Fruit fly (Drosophila melanogaster): ENCODE measurements around the gene bam.
A peak's percentile ranks its signal among the peaks of the same experiment; 100 is the strongest.

Gene bam

dm6 chr3R:25215123-25215522 is 29.8 kb downstream of the bam start, which contains the start of gene Saysd1 (continued):
- TF ChIP-seq CG18764 (GFP tag; optimal IDR thresholded peaks at IDR 0.05) (no peak), CG30020 (tag; optimal IDR thresholded peaks at IDR 0.05) (no peak), Fer2 (tag; optimal IDR thresholded peaks at IDR 0.05) (no peak), B-H1 (GFP tag; IDR thresholded peaks at IDR 0.05) (no peak), sc (optimal IDR thresholded peaks at IDR 0.05) (no peak), sc (GFP tag; optimal IDR thresholded peaks at IDR 0.05) (no peak), al (GFP tag; IDR thresholded peaks at IDR 0.05) (no peak), CG2678 (tag; optimal IDR thresholded peaks at IDR 0.05) (no peak), MTF-1 (GFP tag; optimal IDR thresholded peaks at IDR 0.05; ENCODE audit: borderline replicate concordance) (no peak), Atf6 (GFP tag; IDR thresholded peaks at IDR 0.05) (no peak), CG9797 (GFP tag; optimal IDR thresholded peaks at IDR 0.05) (no peak), CG8765 (GFP tag; IDR thresholded peaks at IDR 0.05) (no peak), Bgb (GFP tag; IDR thresholded peaks at IDR 0.05; ENCODE audit: partially characterized antibody) (peak; percentile 85), CG31441 (GFP tag; IDR thresholded peaks at IDR 0.05) (peak; percentile 21; the same call in 1 of the 2 replicates), CG13296 (GFP tag; optimal IDR thresholded peaks at IDR 0.05) (no peak), crol (GFP tag; IDR thresholded peaks at IDR 0.05) (no peak), CG18262 (tag; optimal IDR thresholded peaks at IDR 0.05) (no peak), CG34422 (GFP tag; IDR thresholded peaks at IDR 0.05) (no peak; the same call in 2 of the 3 replicates), Lpt (GFP tag; optimal IDR thresholded peaks at IDR 0.05) (no peak), CG13287 (GFP tag; IDR thresholded peaks at IDR 0.05; ENCODE audit: partially characterized antibody) (peak; percentile 91), sens (GFP tag) (peak; percentile 88), fd102C (GFP tag; optimal IDR thresholded peaks at IDR 0.05) (no peak), bigmax (GFP tag; optimal IDR thresholded peaks at IDR 0.05) (no peak), Scr (GFP tag; IDR thresholded peaks at IDR 0.05; ENCODE audit: partially characterized antibody) (peak; percentile 86), knrl (GFP tag; IDR thresholded peaks at IDR 0.05; ENCODE audit: partially characterized antibody) (peak; percentile 81), unpg (GFP tag; optimal IDR thresholded peaks at IDR 0.05) (peak; percentile 9), emc (GFP tag; optimal IDR thresholded peaks at IDR 0.05) (peak; percentile 6), HLHmδ (GFP tag; optimal IDR thresholded peaks at IDR 0.05) (no peak), Atf3 (GFP tag; optimal IDR thresholded peaks at IDR 0.05) (no peak), CG9609 (GFP tag; optimal IDR thresholded peaks at IDR 0.05) (no peak), rib (GFP tag; IDR thresholded peaks at IDR 0.05) (no peak), CrebB (tag; optimal IDR thresholded peaks at IDR 0.05) (no peak), CG11560 (tag; IDR thresholded peaks at IDR 0.05) (no peak), CG7745 (tag; optimal IDR thresholded peaks at IDR 0.05) (no peak), Ets65A (GFP tag) (peak; percentile 50), Myb (GFP tag; optimal IDR thresholded peaks at IDR 0.05) (peak; percentile 51), zen (tag; optimal IDR thresholded peaks at IDR 0.05) (no peak), ase (GFP tag; IDR thresholded peaks at IDR 0.05) (no peak), CG17612 (GFP tag; IDR thresholded peaks at IDR 0.05) (no peak), chm (GFP tag; IDR thresholded peaks at IDR 0.05) (no peak), HmgD (GFP tag; optimal IDR thresholded peaks at IDR 0.05) (no peak), CG11504 (tag; optimal IDR thresholded peaks at IDR 0.05) (no peak), CG18011 (GFP tag; optimal IDR thresholded peaks at IDR 0.05) (no peak), CG7372 (GFP tag; IDR thresholded peaks at IDR 0.05) (no peak), Antp (GFP tag; optimal IDR thresholded peaks at IDR 0.05) (no peak), CG15479 (GFP tag; optimal IDR thresholded peaks at IDR 0.05) (no peak), D19A (tag; optimal IDR thresholded peaks at IDR 0.05) (no peak), C15 (GFP tag; IDR thresholded peaks at IDR 0.05) (no peak), pita (GFP tag; optimal IDR thresholded peaks at IDR 0.05) (no peak), Nf-YA (GFP tag; IDR thresholded peaks at IDR 0.05) (0 out of 2 replicates have a peak, but pooled peaks have one; percentile 25), MESR4 (GFP tag; optimal IDR thresholded peaks at IDR 0.05) (peak; percentile 32), CG2116 (GFP tag; optimal IDR thresholded peaks at IDR 0.05) (peak; percentile 46)
